Worm (Caenorhabditis elegans) whole organism, young adult: Measurements from ENCODE around the gene frk-1.

ENCODE experiments used
- T07F8.4 ChIP-seq: sonication (generic microtip); optimal IDR thresholded peaks from 2 replicates; lab custom pipeline; 2016; ENCODE audit warnings: mild to moderate bottlenecking, missing genetic modification characterization, moderate library complexity, missing compliant biosample characterization
- dpl-1 ChIP-seq: fragments of 150-350 bp; optimal IDR thresholded peaks from 2 replicates; lab custom pipeline; 2014; ENCODE audit warnings: missing biosample characterization, missing genetic modification reagents, missing genetic modification characterization
- him-1 ChIP-seq: sonication (generic microtip); optimal IDR thresholded peaks from 2 replicates; lab custom pipeline; 2016; ENCODE audit warnings: missing genotype, missing genetic modification reagents, missing genetic modification characterization, missing compliant biosample characterization
- pha-4 ChIP-seq: fragments of 150-350 bp; sonication (generic microtip); optimal IDR thresholded peaks from 2 replicates; lab custom pipeline; 2014; ENCODE audit warnings: missing biosample characterization, missing genetic modification reagents, missing genetic modification characterization
- snpc-4 ChIP-seq, 5 experiments: fragments of 150-350 bp in 1 of 5; sonication (generic microtip) in 4 of 5; optimal IDR thresholded peaks; 2 replicates each; lab custom pipeline; 2014 to 2018; ENCODE audit warnings: missing genetic modification characterization in 5 of 5, missing biosample characterization in 3 of 5, antibody characterized with exemption in 2 of 5, mild to moderate bottlenecking in 2 of 5, missing compliant biosample characterization in 2 of 5, missing genotype in 2 of 5, moderate library complexity in 2 of 5, missing genetic modification reagents in 1 of 5
- unc-62 ChIP-seq: fragments of 150-350 bp; optimal IDR thresholded peaks from 2 replicates; lab custom pipeline; 2014; ENCODE audit warnings: missing biosample characterization, missing genetic modification reagents, missing genetic modification characterization

DNA sequence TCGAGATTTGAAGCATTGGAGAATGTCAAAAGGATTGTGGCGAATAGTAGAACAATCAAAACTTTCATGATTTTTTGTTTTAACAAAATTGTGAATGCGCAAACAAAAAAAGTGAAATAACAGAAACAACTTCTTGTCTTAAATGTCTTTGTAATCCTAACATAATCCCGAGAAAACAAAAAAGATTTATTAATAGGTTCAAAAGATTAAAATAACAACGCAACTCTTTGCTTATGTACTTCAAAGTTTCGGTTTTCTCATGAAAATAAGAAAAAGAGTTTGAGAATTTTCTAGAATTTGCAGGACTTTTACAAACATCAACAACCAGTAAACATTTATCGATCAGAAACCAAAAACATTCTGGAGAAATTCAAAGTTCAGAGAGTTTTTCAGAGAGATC is 46.8 kb downstream of the frk-1 start, which contains the start of gene ttr-39:
- no peak for TF ChIP-seq snpc-4 (GFP tag; optimal IDR thresholded peaks at IDR 0.05; lab: Kevin White, UChicago)
- no peak for TF ChIP-seq snpc-4 (tag; optimal IDR thresholded peaks at IDR 0.05; lab: Kevin White, UChicago)
- no peak for TF ChIP-seq unc-62 (GFP tag; lab: Kevin White, UChicago)
- no peak for TF ChIP-seq him-1 (tag; lab: Kevin White, UChicago)
- no peak for TF ChIP-seq dpl-1 (GFP tag; lab: Kevin White, UChicago)
- TF ChIP-seq T07F8.4, result no peak
- TF ChIP-seq pha-4 (tag; lab: Kevin White, UChicago), result no peak
